Worm (Caenorhabditis elegans): ENCODE measurements around the gene nspg-6.

ce11 chrIII:7278491-7278890, 36.3 kb downstream of the nspg-6 start:
- no peak for TF ChIP-seq ama-1 (optimal IDR thresholded peaks at IDR 0.05)
- peak; percentile 38 for TF ChIP-seq nhr-43 (tag; optimal IDR thresholded peaks at IDR 0.05; ENCODE audit: poor library complexity, severe bottlenecking)
- no peak for TF ChIP-seq unc-62 (GFP tag; optimal IDR thresholded peaks at IDR 0.05)
- TF ChIP-seq elt-2 (tag; optimal IDR thresholded peaks at IDR 0.05): peak; percentile 45
- peak; percentile 49 for TF ChIP-seq hmg-11 (tag; optimal IDR thresholded peaks at IDR 0.05)
- no peak for TF ChIP-seq ztf-11 (tag; optimal IDR thresholded peaks at IDR 0.05)
- TF ChIP-seq nhr-77 (tag; optimal IDR thresholded peaks at IDR 0.05): peak; percentile 49
- TF ChIP-seq aly-2 (tag; optimal IDR thresholded peaks at IDR 0.05): no peak
- peak; percentile 99 for TF ChIP-seq snpc-4 (tag; optimal IDR thresholded peaks at IDR 0.05)
- TF ChIP-seq nhr-23 (tag; optimal IDR thresholded peaks at IDR 0.05): peak; percentile 45
- TF ChIP-seq skn-1 (tag; optimal IDR thresholded peaks at IDR 0.05): no peak
